Fruit fly (Drosophila melanogaster) whole organism, wandering third instar larva: Measurements from ENCODE around the gene mRpL35.

Experiments used
- Abd-B ChIP-seq: fragments of >200 bp; optimal IDR thresholded peaks from 2 replicates; lab custom pipeline; 2017; ENCODE audit warnings: missing biosample characterization, missing genetic modification characterization
- CG32264 ChIP-seq: fragments of 200-800 bp; sonication (Bioruptor generic); optimal IDR thresholded peaks from 2 replicates; lab custom pipeline; 2016; ENCODE audit warnings: missing biosample characterization, missing genetic modification characterization
- CG9705 ChIP-seq: fragments of 200-800 bp; sonication (Bioruptor generic); optimal IDR thresholded peaks from 2 replicates; lab custom pipeline; 2018; ENCODE audit warnings: missing biosample characterization, mild to moderate bottlenecking, missing genetic modification characterization
- CrebA ChIP-seq: fragments of 200-800 bp; sonication (Bioruptor generic); optimal IDR thresholded peaks from 2 replicates; lab custom pipeline; 2016; ENCODE audit warnings: missing biosample characterization, mild to moderate bottlenecking, missing genetic modification characterization, borderline replicate concordance
- Dfd ChIP-seq: fragments of >200 bp; optimal IDR thresholded peaks from 2 replicates; lab custom pipeline; 2017; ENCODE audit warnings: missing biosample characterization, missing genetic modification characterization
- Dif ChIP-seq: fragments of 200-275, 200-300 bp; sonication (Bioruptor generic); optimal IDR thresholded peaks from 2 replicates; lab custom pipeline; 2018; ENCODE audit warnings: missing biosample characterization, missing genetic modification characterization; ENCODE audit not compliant: partially characterized antibody
- GATAd ChIP-seq: sonication (Bioruptor generic); optimal IDR thresholded peaks from 2 replicates; lab custom pipeline; 2016; ENCODE audit warnings: missing biosample characterization, missing genetic modification characterization
- HLH106 ChIP-seq: fragments of 200-800 bp; optimal IDR thresholded peaks from 3 replicates; lab custom pipeline; 2019; ENCODE audit warnings: missing biosample characterization, mild to moderate bottlenecking, missing genetic modification characterization, moderate library complexity
- Hnf4 ChIP-seq: fragments of 200-800 bp; sonication (Bioruptor generic); optimal IDR thresholded peaks from 2 replicates; lab custom pipeline; 2016; ENCODE audit warnings: missing biosample characterization, mild to moderate bottlenecking, missing genetic modification characterization
- Hr78 ChIP-seq: fragments of >200 bp; optimal IDR thresholded peaks from 2 replicates; lab custom pipeline; 2017; ENCODE audit warnings: missing biosample characterization, missing genetic modification characterization
- Hr83 ChIP-seq: fragments of 200-300 bp; sonication (Bioruptor generic); optimal IDR thresholded peaks from 2 replicates; lab custom pipeline; 2016; ENCODE audit warnings: missing biosample characterization, mild to moderate bottlenecking, missing genetic modification characterization, moderate library complexity; ENCODE audit not compliant: poor library complexity, severe bottlenecking
- Jra ChIP-seq: sonication (Bioruptor generic); optimal IDR thresholded peaks from 2 replicates; lab custom pipeline; 2016; ENCODE audit warnings: missing biosample characterization, missing genetic modification characterization
- Mio ChIP-seq: sonication (Bioruptor generic); optimal IDR thresholded peaks from 2 replicates; lab custom pipeline; 2016; ENCODE audit warnings: missing biosample characterization, missing genetic modification characterization
- Myc ChIP-seq: fragments of >200 bp; optimal IDR thresholded peaks from 2 replicates; lab custom pipeline; 2017
- N ChIP-seq: fragments of >200 bp; optimal IDR thresholded peaks from 2 replicates; lab custom pipeline; 2018; ENCODE audit warnings: missing biosample characterization, missing external identifiers, missing genetic modification characterization
- OdsH ChIP-seq: fragments of 200-800 bp; sonication (Bioruptor generic); optimal IDR thresholded peaks from 2 replicates; lab custom pipeline; 2016; ENCODE audit warnings: missing biosample characterization, mild to moderate bottlenecking, missing genetic modification characterization
- Rel ChIP-seq, 2 experiments: fragments of 200-800 bp; sonication (Bioruptor generic) in 1 of 2; optimal IDR thresholded peaks; 2 replicates in 1 of 2; 3 replicates in 1 of 2; lab custom pipeline; 2016 to 2019; ENCODE audit warnings: mild to moderate bottlenecking in 2 of 2, missing biosample characterization in 2 of 2, missing genetic modification characterization in 2 of 2, moderate library complexity in 1 of 2
- Sp1 ChIP-seq: fragments of 200-800 bp; sonication (Bioruptor generic); optimal IDR thresholded peaks from 3 replicates; lab custom pipeline; 2019; ENCODE audit warnings: missing biosample characterization, mild to moderate bottlenecking, missing genetic modification characterization, moderate library complexity
- Vsx2 ChIP-seq: fragments of 200-300, 225-300 bp; sonication (Bioruptor generic); optimal IDR thresholded peaks from 2 replicates; lab custom pipeline; 2018; ENCODE audit warnings: missing biosample characterization, missing genetic modification characterization; ENCODE audit not compliant: partially characterized antibody
- br ChIP-seq: fragments of 200-800 bp; sonication (Bioruptor generic); optimal IDR thresholded peaks from 2 replicates; lab custom pipeline; 2016; ENCODE audit warnings: missing biosample characterization, missing genetic modification characterization
- brk ChIP-seq: fragments of 200-800 bp; sonication (Bioruptor generic); optimal IDR thresholded peaks from 2 replicates; lab custom pipeline; 2016; ENCODE audit warnings: missing biosample characterization, mild to moderate bottlenecking, missing genetic modification characterization
- dl ChIP-seq, 2 experiments: fragments of 175-275, 200-275 bp in 1 of 2; fragments of 200-275 bp in 1 of 2; sonication (Bioruptor generic); optimal IDR thresholded peaks; lab custom pipeline; 2018; ENCODE audit warnings: mild to moderate bottlenecking in 2 of 2, missing biosample characterization in 2 of 2, missing genetic modification characterization in 2 of 2, moderate library complexity in 2 of 2; ENCODE audit not compliant: partially characterized antibody in 2 of 2, insufficient read depth in 1 of 2
- dmrt93B ChIP-seq: fragments of 200-800 bp; sonication (Bioruptor generic); optimal IDR thresholded peaks from 2 replicates; lab custom pipeline; 2018; ENCODE audit warnings: missing biosample characterization, mild to moderate bottlenecking, missing genetic modification characterization
- dsf ChIP-seq: sonication (Bioruptor generic); optimal IDR thresholded peaks from 2 replicates; lab custom pipeline; 2016; ENCODE audit warnings: missing biosample characterization, missing genetic modification characterization, borderline replicate concordance
- ey ChIP-seq: fragments of 200-800 bp; sonication (Bioruptor generic); optimal IDR thresholded peaks from 2 replicates; lab custom pipeline; 2016; ENCODE audit warnings: missing biosample characterization, missing genetic modification characterization
- foxo ChIP-seq, 2 experiments: fragments of 200-800 bp; sonication (Bioruptor generic); optimal IDR thresholded peaks; 2 replicates in 1 of 2; 3 replicates in 1 of 2; lab custom pipeline; 2016 to 2017; ENCODE audit warnings: missing biosample characterization in 2 of 2, missing genetic modification characterization in 2 of 2
- fru ChIP-seq: fragments of 200-800 bp; sonication (Bioruptor generic); optimal IDR thresholded peaks from 3 replicates; lab custom pipeline; 2016; ENCODE audit warnings: missing biosample characterization, mild to moderate bottlenecking, missing genetic modification characterization
- h ChIP-seq: fragments of 200-800 bp; sonication (Bioruptor generic); optimal IDR thresholded peaks from 3 replicates; lab custom pipeline; 2016; ENCODE audit warnings: missing biosample characterization, mild to moderate bottlenecking, missing genetic modification characterization
- jim ChIP-seq: fragments of 175-275, 200-325 bp; sonication (Bioruptor generic); optimal IDR thresholded peaks from 2 replicates; lab custom pipeline; 2016; ENCODE audit warnings: missing biosample characterization, mild to moderate bottlenecking, missing genetic modification characterization
- lola ChIP-seq: fragments of >200 bp; optimal IDR thresholded peaks from 2 replicates; lab custom pipeline; 2017; ENCODE audit warnings: missing biosample characterization, missing genetic modification characterization
- pan ChIP-seq: fragments of >200 bp; optimal IDR thresholded peaks from 2 replicates; lab custom pipeline; 2017
- psq ChIP-seq: fragments of 200-800 bp; sonication (Bioruptor generic); optimal IDR thresholded peaks from 3 replicates; lab custom pipeline; 2017; ENCODE audit warnings: missing biosample characterization, mild to moderate bottlenecking, missing genetic modification characterization, moderate library complexity
- rgr ChIP-seq: fragments of 200-800 bp; sonication (Bioruptor generic); optimal IDR thresholded peaks from 3 replicates; lab custom pipeline; 2016; ENCODE audit warnings: missing biosample characterization, mild to moderate bottlenecking, missing genetic modification characterization
- sage ChIP-seq: fragments of 200-800 bp; sonication (Bioruptor generic); optimal IDR thresholded peaks from 2 replicates; lab custom pipeline; 2016; ENCODE audit warnings: missing biosample characterization, mild to moderate bottlenecking, missing genetic modification characterization
- sv ChIP-seq: fragments of 200-800 bp; sonication (Bioruptor generic); optimal IDR thresholded peaks from 3 replicates; lab custom pipeline; 2016; ENCODE audit warnings: missing biosample characterization, missing genetic modification characterization
- tai ChIP-seq: sonication (Bioruptor generic); optimal IDR thresholded peaks from 2 replicates; lab custom pipeline; 2016; ENCODE audit warnings: missing biosample characterization, missing genetic modification characterization
- usp ChIP-seq: fragments of >200 bp; optimal IDR thresholded peaks from 2 replicates; lab custom pipeline; 2017; ENCODE audit warnings: missing biosample characterization, missing genetic modification characterization
- woc ChIP-seq: sonication (Bioruptor generic); optimal IDR thresholded peaks from 2 replicates; lab custom pipeline; 2016; ENCODE audit warnings: missing biosample characterization, mild to moderate bottlenecking, missing genetic modification characterization

mRpL35 gene

DNA sequence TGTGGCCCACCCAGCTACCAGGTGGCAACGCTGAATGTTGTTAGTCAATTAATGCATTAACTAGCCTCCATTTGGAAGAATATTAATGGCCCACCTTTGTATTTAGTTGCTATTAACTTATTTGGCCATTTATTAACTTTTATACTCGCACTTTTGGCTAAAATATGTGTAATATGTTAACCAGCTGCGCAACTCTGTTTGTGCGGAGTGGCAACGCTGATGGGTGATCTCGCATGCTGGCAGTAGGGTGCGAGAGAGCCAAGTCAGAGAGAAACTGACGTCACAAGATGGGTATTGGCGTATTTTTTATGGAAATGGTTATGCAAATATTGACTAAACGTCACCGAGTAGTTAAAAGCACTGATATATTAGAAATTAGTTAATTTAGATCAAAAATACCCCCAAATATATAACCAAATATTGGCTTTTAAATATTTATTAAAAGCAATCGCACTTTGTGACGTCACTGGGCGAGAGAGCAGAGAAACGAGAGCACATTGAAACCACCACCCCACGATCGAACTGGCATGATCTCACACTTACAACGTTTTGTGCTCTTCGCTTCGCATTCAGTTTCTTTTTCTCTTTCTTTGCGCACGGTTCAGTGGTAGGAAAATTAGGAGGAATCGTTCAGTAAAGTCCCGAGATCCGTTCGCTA is 18.4 kb downstream of the mRpL35 start, which contains the start of gene how:
TSS of gene how (plus strand) at position 567 of the 658 bp plus-strand sequence.
- TF ChIP-seq h (peak; percentile 36), rgr (GFP tag; lab: Kevin White, UChicago) (peak; percentile 11), N (GFP tag; lab: Kevin White, UChicago) (no peak), Abd-B (GFP tag; lab: Kevin White, UChicago) (no peak), Vsx2 (no peak), CG32264 (GFP tag; lab: Kevin White, UChicago) (no peak), dl (GFP tag; optimal IDR thresholded peaks at IDR 0.05; lab: Kevin White, UChicago; ENCODE audit: insufficient read depth in 1 of 2, partially characterized antibody in 2 of 2) (peak; percentile 38 to 45), Rel (GFP tag; optimal IDR thresholded peaks at IDR 0.05; lab: Kevin White, UChicago) (no peak), Rel (tag; optimal IDR thresholded peaks at IDR 0.05; lab: Kevin White, UChicago) (peak; percentile 72), Hr83 (GFP tag; lab: Kevin White, UChicago) (no peak), Dif (GFP tag; lab: Kevin White, UChicago) (peak; percentile 33), sv (no peak), tai (GFP tag; lab: Kevin White, UChicago) (no peak), lola (GFP tag; lab: Kevin White, UChicago) (no peak), brk (no peak), pan (lab: Kevin White, UChicago) (no peak), woc (GFP tag; lab: Kevin White, UChicago) (peak; percentile 96), fru (GFP tag; lab: Kevin White, UChicago) (peak; percentile 8), br (GFP tag; lab: Kevin White, UChicago) (peak; percentile 26), foxo (GFP tag; optimal IDR thresholded peaks at IDR 0.05; lab: Kevin White, UChicago) (peak in 1 of 2 experiments; percentile 56), CrebA (GFP tag; lab: Kevin White, UChicago) (no peak), psq (GFP tag; lab: Kevin White, UChicago) (peak; percentile 83), sage (GFP tag; lab: Kevin White, UChicago) (no peak), Myc (lab: Kevin White, UChicago) (peak; percentile 23), ey (GFP tag; lab: Kevin White, UChicago) (peak; percentile 24), Hnf4 (GFP tag; lab: Kevin White, UChicago) (peak; percentile 64), jim (GFP tag; lab: Kevin White, UChicago) (no peak), GATAd (GFP tag; lab: Kevin White, UChicago) (no peak), Dfd (GFP tag; lab: Kevin White, UChicago) (no peak), dsf (GFP tag; lab: Kevin White, UChicago) (no peak), CG9705 (GFP tag; lab: Kevin White, UChicago) (peak; percentile 3), Sp1 (peak; percentile 42), Hr78 (GFP tag; lab: Kevin White, UChicago) (no peak), dmrt93B (no peak), HLH106 (tag; lab: Kevin White, UChicago) (peak; percentile 22), Mio (no peak), OdsH (no peak), Jra (no peak), usp (GFP tag; lab: Kevin White, UChicago) (no peak)

- TF ChIP-seq Dfd (GFP tag; lab: Kevin White, UChicago) (no peak), usp (GFP tag; lab: Kevin White, UChicago) (no peak), HLH106 (tag; lab: Kevin White, UChicago) (no peak), Sp1 (no peak), Rel (GFP tag; optimal IDR thresholded peaks at IDR 0.05; lab: Kevin White, UChicago) (no peak), Rel (tag; optimal IDR thresholded peaks at IDR 0.05; lab: Kevin White, UChicago) (no peak), CG9705 (GFP tag; lab: Kevin White, UChicago) (no peak), dsf (GFP tag; lab: Kevin White, UChicago) (no peak), sage (GFP tag; lab: Kevin White, UChicago) (peak; percentile 52), psq (GFP tag; lab: Kevin White, UChicago) (peak; percentile 82), dmrt93B (no peak), jim (GFP tag; lab: Kevin White, UChicago) (no peak), Mio (no peak), foxo (GFP tag; optimal IDR thresholded peaks at IDR 0.05; lab: Kevin White, UChicago) (no peak), Myc (lab: Kevin White, UChicago) (no peak), sv (no peak), dl (GFP tag; optimal IDR thresholded peaks at IDR 0.05; lab: Kevin White, UChicago; ENCODE audit: insufficient read depth in 1 of 2, partially characterized antibody in 2 of 2) (peak; percentile 75 to 76), ey (GFP tag; lab: Kevin White, UChicago) (no peak), tai (GFP tag; lab: Kevin White, UChicago) (no peak), Dif (GFP tag; lab: Kevin White, UChicago) (peak; percentile 74), Abd-B (GFP tag; lab: Kevin White, UChicago) (no peak), Hr83 (GFP tag; lab: Kevin White, UChicago) (no peak), pan (lab: Kevin White, UChicago) (no peak), woc (GFP tag; lab: Kevin White, UChicago) (no peak), br (GFP tag; lab: Kevin White, UChicago) (no peak), rgr (GFP tag; lab: Kevin White, UChicago) (no peak), Hr78 (GFP tag; lab: Kevin White, UChicago) (no peak), N (GFP tag; lab: Kevin White, UChicago) (no peak), GATAd (GFP tag; lab: Kevin White, UChicago) (no peak)
Measured at dm6 chr3R:22042283-22042875, 19.1 kb downstream of the mRpL35 start.
